Worm (Caenorhabditis elegans) whole organism, L1 larva: ENCODE results near the gene chil-16.

ENCODE experiments used
- F16B12.6 ChIP-seq: fragments of 150-350 bp; optimal IDR thresholded peaks from 2 replicates; lab custom pipeline; 2014; ENCODE audit warnings: missing biosample characterization, missing genetic modification characterization
- Y116A8C.19 ChIP-seq: sonication (generic microtip); optimal IDR thresholded peaks from 2 replicates; lab custom pipeline; 2016; ENCODE audit warnings: missing compliant biosample characterization, missing genetic modification characterization, borderline replicate concordance
- aha-1 ChIP-seq: fragments of 150-350 bp; optimal IDR thresholded peaks from 2 replicates; lab custom pipeline; 2014; ENCODE audit warnings: missing biosample characterization, missing genetic modification characterization
- aly-2 ChIP-seq: fragments of 150-350 bp; optimal IDR thresholded peaks from 2 replicates; lab custom pipeline; 2014; ENCODE audit warnings: missing biosample characterization, missing genetic modification characterization
- ama-1 ChIP-seq: fragments of 150-350 bp; optimal IDR thresholded peaks from 2 replicates; lab custom pipeline; 2014
- ceh-8 ChIP-seq: fragments of 200-800 bp; sonication (Bioruptor generic); optimal IDR thresholded peaks from 2 replicates; lab custom pipeline; 2018; ENCODE audit warnings: mild to moderate bottlenecking, missing genetic modification characterization, moderate library complexity, missing compliant biosample characterization
- ceh-88 ChIP-seq: fragments of 200-800 bp; sonication (Bioruptor generic); IDR thresholded peaks from 2 replicates; pipeline ENCODE4 v1.3.6; 2022; ENCODE audit warnings: missing genetic modification characterization, missing compliant biosample characterization
- ceh-90 ChIP-seq: sonication (generic microtip); optimal IDR thresholded peaks from 2 replicates; lab custom pipeline; 2016; ENCODE audit warnings: missing genetic modification characterization, missing compliant biosample characterization
- ces-1 ChIP-seq: fragments of 150-350 bp; optimal IDR thresholded peaks from 2 replicates; lab custom pipeline; 2014; ENCODE audit warnings: missing biosample characterization, missing genetic modification reagents, missing genetic modification characterization
- efl-3 ChIP-seq: fragments of 200-800 bp; sonication (Bioruptor generic); optimal IDR thresholded peaks from 2 replicates; lab custom pipeline; 2018; ENCODE audit warnings: mild to moderate bottlenecking, missing genetic modification characterization, missing compliant biosample characterization
- egl-27 ChIP-seq, 2 experiments: fragments of 150-350 bp in 1 of 2; sonication (generic microtip); optimal IDR thresholded peaks; 3 replicates each; lab custom pipeline; 2017 to 2018; ENCODE audit warnings: missing biosample characterization in 2 of 2, missing genetic modification characterization in 2 of 2, missing genetic modification reagents in 2 of 2
- elt-2 ChIP-seq: sonication (generic microtip); optimal IDR thresholded peaks from 2 replicates; lab custom pipeline; 2016; ENCODE audit warnings: missing genetic modification characterization, mild to moderate bottlenecking, inconsistent platforms, missing compliant biosample characterization, missing genetic modification reagents
- elt-3 ChIP-seq, 6 experiments: fragments of 150-350 bp in 1 of 6; sonication (generic microtip); optimal IDR thresholded peaks; 2 replicates each; lab custom pipeline; 2017 to 2018; ENCODE audit warnings: missing biosample characterization in 6 of 6, missing genetic modification characterization in 6 of 6, inconsistent platforms in 1 of 6
- ets-5 ChIP-seq: fragments of 200-800 bp; sonication (Bioruptor generic); IDR thresholded peaks from 2 replicates; pipeline ENCODE4 v1.3.6; 2022; ENCODE audit warnings: missing genetic modification characterization, missing compliant biosample characterization
- fkh-10 ChIP-seq: sonication (generic microtip); optimal IDR thresholded peaks from 2 replicates; lab custom pipeline; 2017; ENCODE audit warnings: missing biosample characterization, missing genetic modification reagents, missing genetic modification characterization
- fkh-4 ChIP-seq: sonication (generic microtip); optimal IDR thresholded peaks from 2 replicates; lab custom pipeline; 2016; ENCODE audit warnings: missing compliant biosample characterization, missing genetic modification characterization, borderline replicate concordance
- fos-1 ChIP-seq: fragments of 150-350 bp; optimal IDR thresholded peaks from 2 replicates; lab custom pipeline; 2014; ENCODE audit warnings: missing biosample characterization, missing genetic modification characterization
- grh-1 ChIP-seq: fragments of 200-800 bp; sonication (Bioruptor generic); IDR thresholded peaks from 2 replicates; pipeline ENCODE4 v1.3.6; 2022; ENCODE audit warnings: missing genetic modification reagents, missing genetic modification characterization, missing compliant biosample characterization
- hlh-17 ChIP-seq: fragments of 200-800 bp; sonication (Bioruptor generic); optimal IDR thresholded peaks from 2 replicates; lab custom pipeline; 2018; ENCODE audit warnings: missing genetic modification characterization, mild to moderate bottlenecking, missing compliant biosample characterization, moderate library complexity, borderline replicate concordance
- hlh-4 ChIP-seq: sonication (generic microtip); optimal IDR thresholded peaks from 2 replicates; lab custom pipeline; 2016; ENCODE audit warnings: mild to moderate bottlenecking, missing genetic modification characterization, missing compliant biosample characterization
- hpl-2 ChIP-seq: fragments of 150-350 bp; optimal IDR thresholded peaks from 2 replicates; lab custom pipeline; 2014; ENCODE audit warnings: missing biosample characterization, missing genetic modification reagents, missing genetic modification characterization
- irx-1 ChIP-seq: sonication (generic microtip); optimal IDR thresholded peaks from 2 replicates; lab custom pipeline; 2016; ENCODE audit warnings: missing genetic modification characterization, missing compliant biosample characterization
- jun-1 ChIP-seq: fragments of 150-350 bp; optimal IDR thresholded peaks from 2 replicates; lab custom pipeline; 2014; ENCODE audit warnings: missing biosample characterization, missing genetic modification reagents, missing genetic modification characterization
- lin-13 ChIP-seq: fragments of 150-350 bp; optimal IDR thresholded peaks from 2 replicates; lab custom pipeline; 2014; ENCODE audit warnings: missing biosample characterization, missing genetic modification reagents, missing genetic modification characterization
- lin-15B ChIP-seq: fragments of 150-350 bp; sonication (generic microtip); optimal IDR thresholded peaks from 3 replicates; lab custom pipeline; 2014; ENCODE audit warnings: missing biosample characterization, missing genetic modification characterization
- lin-35 ChIP-seq, 2 experiments: fragments of 150-350 bp; optimal IDR thresholded peaks; 2 replicates each; lab custom pipeline; 2014; ENCODE audit warnings: missing biosample characterization in 2 of 2, missing genetic modification characterization in 2 of 2, missing genetic modification reagents in 2 of 2
- lir-3 ChIP-seq: sonication (generic microtip); optimal IDR thresholded peaks from 2 replicates; lab custom pipeline; 2016; ENCODE audit warnings: mild to moderate bottlenecking, missing genetic modification characterization, moderate library complexity, missing compliant biosample characterization; ENCODE audit not compliant: poor library complexity
- lsy-2 ChIP-seq, 2 experiments: fragments of 150-350 bp; optimal IDR thresholded peaks; 2 replicates each; lab custom pipeline; 2014; ENCODE audit warnings: missing biosample characterization in 2 of 2, missing genetic modification characterization in 2 of 2
- mab-9 ChIP-seq: fragments of 200-800 bp; sonication (Bioruptor generic); IDR thresholded peaks from 2 replicates; pipeline ENCODE4 v1.3.6; 2022; ENCODE audit warnings: missing genetic modification reagents, missing genetic modification characterization, missing compliant biosample characterization
- mdl-1 ChIP-seq, 2 experiments: fragments of 150-350 bp; optimal IDR thresholded peaks; 2 replicates each; lab custom pipeline; 2014 to 2017; ENCODE audit warnings: missing biosample characterization in 2 of 2, missing genetic modification characterization in 2 of 2, inconsistent platforms in 1 of 2
- mef-2 ChIP-seq: fragments of 150-350 bp; optimal IDR thresholded peaks from 2 replicates; lab custom pipeline; 2014; ENCODE audit warnings: missing biosample characterization, missing genetic modification characterization
- mep-1 ChIP-seq: fragments of 150-350 bp; optimal IDR thresholded peaks from 2 replicates; lab custom pipeline; 2014; ENCODE audit warnings: missing biosample characterization, missing genetic modification characterization
- nhr-11 ChIP-seq: fragments of 150-350 bp; optimal IDR thresholded peaks from 2 replicates; lab custom pipeline; 2014; ENCODE audit warnings: missing biosample characterization, missing genetic modification characterization
- nhr-12 ChIP-seq: sonication (generic microtip); optimal IDR thresholded peaks from 2 replicates; lab custom pipeline; 2017; ENCODE audit warnings: missing biosample characterization, missing genetic modification characterization
- nhr-19 ChIP-seq: fragments of 200-800 bp; sonication (Bioruptor generic); conservative IDR thresholded peaks from 2 replicates; pipeline ENCODE4 v1.3.6; 2022; ENCODE audit warnings: missing genetic modification characterization, missing compliant biosample characterization
- nhr-20 ChIP-seq: sonication (generic microtip); optimal IDR thresholded peaks from 2 replicates; lab custom pipeline; 2016; ENCODE audit warnings: mild to moderate bottlenecking, missing genetic modification characterization, missing compliant biosample characterization
- nhr-76 ChIP-seq: sonication (generic microtip); optimal IDR thresholded peaks from 2 replicates; lab custom pipeline; 2017; ENCODE audit warnings: missing biosample characterization, missing genetic modification characterization
- nhr-84 ChIP-seq: sonication (generic microtip); optimal IDR thresholded peaks from 2 replicates; lab custom pipeline; 2017; ENCODE audit warnings: missing biosample characterization, missing genetic modification characterization
- nhr-85 ChIP-seq: sonication (generic microtip); peaks from one replicate; lab custom pipeline; 2016; ENCODE audit warnings: missing genetic modification characterization, inconsistent platforms, missing compliant biosample characterization
- pag-3 ChIP-seq: sonication (generic microtip); optimal IDR thresholded peaks from 2 replicates; lab custom pipeline; 2017; ENCODE audit warnings: missing genetic modification characterization, mild to moderate bottlenecking, missing compliant biosample characterization, antibody characterized with exemption, borderline replicate concordance; ENCODE audit not compliant: insufficient read depth
- pax-3 ChIP-seq: fragments of 200-800 bp; sonication (Bioruptor generic); optimal IDR thresholded peaks from 2 replicates; lab custom pipeline; 2018; ENCODE audit warnings: mild to moderate bottlenecking, missing genetic modification characterization, moderate library complexity, missing compliant biosample characterization
- pqm-1 ChIP-seq: sonication (generic microtip); optimal IDR thresholded peaks from 3 replicates; lab custom pipeline; 2017; ENCODE audit warnings: missing biosample characterization, missing genetic modification characterization
- rnt-1 ChIP-seq: sonication (generic microtip); optimal IDR thresholded peaks from 2 replicates; lab custom pipeline; 2016; ENCODE audit warnings: mild to moderate bottlenecking, missing genetic modification characterization, moderate library complexity, missing compliant biosample characterization
- sup-37 ChIP-seq: fragments of 200-800 bp; sonication (Bioruptor generic); optimal IDR thresholded peaks from 2 replicates; lab custom pipeline; 2018; ENCODE audit warnings: mild to moderate bottlenecking, missing genetic modification characterization, missing compliant biosample characterization
- swsn-7 ChIP-seq: sonication (generic microtip); optimal IDR thresholded peaks from 2 replicates; lab custom pipeline; 2016; ENCODE audit warnings: missing genetic modification characterization, missing compliant biosample characterization
- tlp-1 ChIP-seq: fragments of 150-350 bp; optimal IDR thresholded peaks from 2 replicates; lab custom pipeline; 2014; ENCODE audit warnings: missing biosample characterization, missing genetic modification characterization
- unc-130 ChIP-seq: fragments of 150-350 bp; optimal IDR thresholded peaks from 2 replicates; lab custom pipeline; 2017; ENCODE audit warnings: missing biosample characterization, missing genetic modification characterization, inconsistent platforms
- unc-86 ChIP-seq: sonication (generic microtip); optimal IDR thresholded peaks from 2 replicates; lab custom pipeline; 2016; ENCODE audit warnings: missing genetic modification characterization, missing compliant biosample characterization
- unc-98 ChIP-seq: fragments of 200-800 bp; sonication (Bioruptor generic); IDR thresholded peaks from 2 replicates; pipeline ENCODE4 v1.3.6; 2022; ENCODE audit warnings: missing genetic modification characterization, missing compliant biosample characterization
- vab-15 ChIP-seq: sonication (generic microtip); optimal IDR thresholded peaks from 2 replicates; lab custom pipeline; 2017; ENCODE audit warnings: missing genotype, mild to moderate bottlenecking, missing genetic modification characterization, missing compliant biosample characterization
- zip-4 ChIP-seq: fragments of 200-800 bp; sonication (Bioruptor generic); optimal IDR thresholded peaks from 2 replicates; lab custom pipeline; 2018; ENCODE audit warnings: mild to moderate bottlenecking, missing genetic modification characterization, moderate library complexity, missing compliant biosample characterization

chil-16 gene

DNA sequence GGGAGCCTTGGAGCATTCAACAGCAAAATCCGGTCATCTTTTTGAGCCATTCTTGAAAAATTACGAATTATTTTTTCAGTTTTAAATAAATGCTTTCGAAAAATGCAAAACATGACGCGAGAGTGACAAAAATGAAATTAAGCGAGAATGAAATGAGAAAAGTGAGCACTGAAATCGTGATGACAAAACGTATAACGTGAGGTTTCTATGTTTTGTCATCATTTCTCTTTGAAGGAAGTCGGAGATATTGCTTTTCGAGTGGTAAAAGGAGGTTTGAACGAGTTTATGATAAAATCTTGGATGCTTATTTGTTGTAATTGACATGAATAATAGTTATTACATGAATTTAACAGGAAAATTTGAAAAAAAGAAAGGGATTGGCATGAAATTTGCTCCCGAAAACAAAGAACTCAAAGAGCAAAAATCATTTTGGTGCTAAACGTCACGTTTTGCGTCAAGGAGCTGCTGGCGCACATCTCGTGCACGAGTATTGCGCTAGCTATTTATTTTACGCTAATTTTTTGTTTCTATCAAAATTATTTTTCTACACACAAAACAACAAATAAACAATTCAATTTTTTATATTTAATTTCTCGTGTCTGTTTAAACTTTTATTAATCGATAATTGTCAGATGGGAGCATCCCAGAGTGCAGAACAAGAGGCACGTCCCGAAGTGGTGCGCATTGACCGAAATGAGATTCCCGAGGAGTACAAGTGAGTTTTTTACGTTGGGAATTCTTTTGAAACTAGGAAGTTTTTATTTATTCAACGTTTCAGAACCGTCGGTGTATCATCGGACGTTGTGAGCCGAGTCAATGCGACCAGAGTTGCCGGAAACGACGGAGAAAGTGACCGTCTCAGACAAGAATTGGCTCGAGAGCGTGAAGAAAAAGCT, 25.1 kb downstream of the chil-16 start, which contains the start of the genes gss-1 and chch-3 (continued):
- TF ChIP-seq tlp-1 (tag; lab: Kevin White, UChicago): no peak
- peak; percentile 66 for TF ChIP-seq swsn-7
- peak; percentile 71 to 84 for TF ChIP-seq lsy-2 (tag; optimal IDR thresholded peaks at IDR 0.05; lab: Kevin White, UChicago)
- no peak for TF ChIP-seq fos-1 (tag; lab: Kevin White, UChicago)
- no peak for TF ChIP-seq nhr-84
- TF ChIP-seq ceh-8 (GFP tag; lab: Kevin White, UChicago): peak; percentile 24
- no peak for TF ChIP-seq fkh-10
- TF ChIP-seq rnt-1 (tag; lab: Kevin White, UChicago): peak; percentile 79
- TF ChIP-seq unc-86: peak; percentile 21
- no peak for TF ChIP-seq egl-27 (tag; optimal IDR thresholded peaks at IDR 0.05; lab: Kevin White, UChicago)
- peak; percentile 61 for TF ChIP-seq nhr-11 (tag; lab: Kevin White, UChicago)
- no peak for TF ChIP-seq pax-3 (tag; lab: Kevin White, UChicago)
- TF ChIP-seq sup-37 (GFP tag; lab: Kevin White, UChicago): no peak
- TF ChIP-seq hpl-2 (GFP tag; lab: Kevin White, UChicago): no peak
- no peak for TF ChIP-seq mab-9 (GFP tag; lab: Robert Waterston, UW)
- no peak for TF ChIP-seq elt-3 (tag; optimal IDR thresholded peaks at IDR 0.05; lab: Kevin White, UChicago)
- peak; percentile 39 for TF ChIP-seq unc-130 (tag; lab: Kevin White, UChicago)
- TF ChIP-seq lin-15B: peak; percentile 48
- peak; percentile 49; the same call in 1 of the 2 replicates for TF ChIP-seq grh-1 (GFP tag; lab: Robert Waterston, UW)
- peak; percentile 75 to 81 for TF ChIP-seq lin-35 (GFP tag; optimal IDR thresholded peaks at IDR 0.05; lab: Kevin White, UChicago)
- no peak for TF ChIP-seq ceh-90 (tag; lab: Kevin White, UChicago)
- peak; percentile 80 for TF ChIP-seq nhr-85
- no peak for TF ChIP-seq ets-5 (GFP tag; lab: Robert Waterston, UW)
- TF ChIP-seq nhr-76 (tag; lab: Kevin White, UChicago): no peak
- no peak for TF ChIP-seq pqm-1 (tag; lab: Kevin White, UChicago)
- no peak for TF ChIP-seq ces-1 (GFP tag; lab: Kevin White, UChicago)
- no peak for TF ChIP-seq nhr-12 (tag; lab: Kevin White, UChicago)
- peak; percentile 22 for TF ChIP-seq aly-2 (tag; lab: Kevin White, UChicago)
- TF ChIP-seq lir-3 (tag; lab: Kevin White, UChicago): no peak
- no peak for TF ChIP-seq vab-15 (tag; lab: Kevin White, UChicago)
- TF ChIP-seq nhr-20 (tag; lab: Kevin White, UChicago): peak; percentile 80
- peak; percentile 78 for TF ChIP-seq mep-1 (tag; lab: Kevin White, UChicago)
- no peak for TF ChIP-seq Y116A8C.19 (tag; lab: Kevin White, UChicago)
- no peak for TF ChIP-seq efl-3
- peak; percentile 4 for TF ChIP-seq elt-2
- TF ChIP-seq F16B12.6 (tag; lab: Kevin White, UChicago): peak; percentile 58
- TF ChIP-seq zip-4 (GFP tag; lab: Kevin White, UChicago): no peak
- peak; percentile 77 for TF ChIP-seq nhr-19 (GFP tag; lab: Robert Waterston, UW)
- no peak for TF ChIP-seq aha-1 (tag; lab: Kevin White, UChicago)
- no peak for TF ChIP-seq pag-3 (tag; lab: Kevin White, UChicago)
- TF ChIP-seq fkh-4 (tag; lab: Kevin White, UChicago): no peak
- TF ChIP-seq lin-13 (GFP tag; lab: Kevin White, UChicago): peak; percentile 42
- no peak for TF ChIP-seq hlh-17
- no peak for TF ChIP-seq jun-1
- TF ChIP-seq hlh-4: no peak
- no peak for TF ChIP-seq mef-2
- TF ChIP-seq ama-1 (lab: Kevin White, UChicago): no peak
- TF ChIP-seq ceh-88 (GFP tag; lab: Robert Waterston, UW): no peak
- TF ChIP-seq unc-98: no peak
- no peak for TF ChIP-seq irx-1
- TF ChIP-seq mdl-1 (tag; optimal IDR thresholded peaks at IDR 0.05; lab: Kevin White, UChicago): peak in 1 of 2 experiments; percentile 63
